Fruit fly (Drosophila melanogaster): ENCODE data around the gene CG13078.

Gene CG13078

dm6 chr2L:19526316-19526715, 37.4 kb upstream of the CG13078 start, which contains the start of the genes Dpm1 and CG10137:
Gene Dpm1, minus strand, starts transcription at chr2L:19526368.
Gene CG10137, plus strand, starts transcription at chr2L:19526686.
- TF ChIP-seq rgr (GFP tag; optimal IDR thresholded peaks at IDR 0.05) = peak; percentile 19
- TF ChIP-seq CrebA (GFP tag; optimal IDR thresholded peaks at IDR 0.05; ENCODE audit: borderline replicate concordance) = no peak
- peak; percentile 51 for TF ChIP-seq Myc (optimal IDR thresholded peaks at IDR 0.05)
- peak; percentile 25 for TF ChIP-seq h (GFP tag; optimal IDR thresholded peaks at IDR 0.05)
- TF ChIP-seq GATAd (GFP tag; optimal IDR thresholded peaks at IDR 0.05) = no peak
- no peak for TF ChIP-seq brk (GFP tag; optimal IDR thresholded peaks at IDR 0.05)
- peak; percentile 30 for TF ChIP-seq sage (GFP tag; optimal IDR thresholded peaks at IDR 0.05)
- no peak for TF ChIP-seq sv (GFP tag; optimal IDR thresholded peaks at IDR 0.05)

DNA sequence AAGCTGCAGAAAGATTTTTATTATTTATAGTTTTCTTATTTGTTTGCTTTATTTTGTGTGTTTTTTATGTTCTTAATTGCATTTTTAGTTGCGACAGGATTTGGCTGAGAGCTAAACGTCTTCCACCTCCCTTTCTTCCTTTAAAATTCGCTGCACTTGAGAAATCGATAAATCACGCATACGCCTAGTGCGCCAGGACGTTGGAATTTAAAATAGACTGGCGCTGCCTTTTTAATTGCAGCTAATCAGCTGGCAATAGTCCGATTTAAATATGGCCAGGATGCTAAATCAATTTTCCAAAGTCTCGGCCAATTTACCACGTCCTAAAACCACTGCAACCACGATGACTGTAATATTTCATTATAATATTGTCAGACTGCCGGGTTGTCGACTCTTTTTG, 36.9 kb upstream of the CG13078 start:
- TF ChIP-seq Dfd (GFP tag; optimal IDR thresholded peaks at IDR 0.05) (no peak), Mio (GFP tag; optimal IDR thresholded peaks at IDR 0.05) (no peak), Hnf4 (GFP tag; optimal IDR thresholded peaks at IDR 0.05) (no peak), HLH106 (tag; optimal IDR thresholded peaks at IDR 0.05) (no peak), Abd-B (GFP tag; optimal IDR thresholded peaks at IDR 0.05) (no peak), ey (GFP tag; optimal IDR thresholded peaks at IDR 0.05) (no peak), CG32264 (GFP tag; optimal IDR thresholded peaks at IDR 0.05) (no peak), OdsH (GFP tag; optimal IDR thresholded peaks at IDR 0.05) (no peak), dmrt93B (GFP tag; optimal IDR thresholded peaks at IDR 0.05) (no peak), Sp1 (GFP tag; optimal IDR thresholded peaks at IDR 0.05) (no peak), dl (GFP tag; optimal IDR thresholded peaks at IDR 0.05; ENCODE audit: insufficient read depth in 1 of 2, partially characterized antibody in 2 of 2) (no peak), N (GFP tag; optimal IDR thresholded peaks at IDR 0.05) (no peak), jim (GFP tag; optimal IDR thresholded peaks at IDR 0.05) (no peak), br (GFP tag; optimal IDR thresholded peaks at IDR 0.05) (no peak), pan (optimal IDR thresholded peaks at IDR 0.05) (no peak), sv (GFP tag; optimal IDR thresholded peaks at IDR 0.05) (no peak)

dm6 chr2L:19528308-19528707, 35.4 kb upstream of the CG13078 start:
- no peak for TF ChIP-seq N (GFP tag; optimal IDR thresholded peaks at IDR 0.05)
- TF ChIP-seq sage (GFP tag; optimal IDR thresholded peaks at IDR 0.05) = no peak
- no peak for TF ChIP-seq pan (optimal IDR thresholded peaks at IDR 0.05)
- peak; percentile 95 for TF ChIP-seq sv (GFP tag; optimal IDR thresholded peaks at IDR 0.05)
- TF ChIP-seq usp (GFP tag; optimal IDR thresholded peaks at IDR 0.05) = no peak
- no peak for TF ChIP-seq Hr78 (GFP tag; optimal IDR thresholded peaks at IDR 0.05)
- TF ChIP-seq Mio (GFP tag; optimal IDR thresholded peaks at IDR 0.05) = peak; percentile 46
- TF ChIP-seq foxo (GFP tag; optimal IDR thresholded peaks at IDR 0.05) = peak; percentile 77 to 98
- TF ChIP-seq brk (GFP tag; optimal IDR thresholded peaks at IDR 0.05) = no peak
- peak; percentile 21 for TF ChIP-seq Hr83 (GFP tag; optimal IDR thresholded peaks at IDR 0.05; ENCODE audit: poor library complexity, severe bottlenecking)
- TF ChIP-seq Rel (GFP tag; optimal IDR thresholded peaks at IDR 0.05) = peak; percentile 80
- no peak for TF ChIP-seq Rel (tag; optimal IDR thresholded peaks at IDR 0.05)
- no peak for TF ChIP-seq Dfd (GFP tag; optimal IDR thresholded peaks at IDR 0.05)
- TF ChIP-seq dsf (GFP tag; optimal IDR thresholded peaks at IDR 0.05; ENCODE audit: borderline replicate concordance) = peak; percentile 25
- no peak for TF ChIP-seq lola (GFP tag; optimal IDR thresholded peaks at IDR 0.05)
- TF ChIP-seq jim (GFP tag; optimal IDR thresholded peaks at IDR 0.05) = no peak
- peak; percentile 90 for TF ChIP-seq psq (GFP tag; optimal IDR thresholded peaks at IDR 0.05)
- no peak for TF ChIP-seq CG9705 (GFP tag; optimal IDR thresholded peaks at IDR 0.05)
- TF ChIP-seq CG32264 (GFP tag; optimal IDR thresholded peaks at IDR 0.05) = peak; percentile 53
- peak; percentile 95 for TF ChIP-seq h (GFP tag; optimal IDR thresholded peaks at IDR 0.05)
- TF ChIP-seq OdsH (GFP tag; optimal IDR thresholded peaks at IDR 0.05) = peak; percentile 94
- peak; percentile 96 for TF ChIP-seq Sp1 (GFP tag; optimal IDR thresholded peaks at IDR 0.05)
- TF ChIP-seq GATAd (GFP tag; optimal IDR thresholded peaks at IDR 0.05) = no peak
- no peak for TF ChIP-seq tai (GFP tag; optimal IDR thresholded peaks at IDR 0.05)
- peak; percentile 93 for TF ChIP-seq br (GFP tag; optimal IDR thresholded peaks at IDR 0.05)
- TF ChIP-seq Vsx2 (GFP tag; optimal IDR thresholded peaks at IDR 0.05; ENCODE audit: partially characterized antibody) = no peak
- TF ChIP-seq Myc (optimal IDR thresholded peaks at IDR 0.05) = no peak
- TF ChIP-seq CrebA (GFP tag; optimal IDR thresholded peaks at IDR 0.05; ENCODE audit: borderline replicate concordance) = no peak
- peak; percentile 98 for TF ChIP-seq fru (GFP tag; optimal IDR thresholded peaks at IDR 0.05)
- peak; percentile 76 for TF ChIP-seq HLH106 (tag; optimal IDR thresholded peaks at IDR 0.05)
- TF ChIP-seq woc (GFP tag; optimal IDR thresholded peaks at IDR 0.05) = peak; percentile 45
- peak; percentile 30 for TF ChIP-seq dmrt93B (GFP tag; optimal IDR thresholded peaks at IDR 0.05)
- no peak for TF ChIP-seq Abd-B (GFP tag; optimal IDR thresholded peaks at IDR 0.05)
- no peak for TF ChIP-seq Hnf4 (GFP tag; optimal IDR thresholded peaks at IDR 0.05)
- peak; percentile 94 for TF ChIP-seq rgr (GFP tag; optimal IDR thresholded peaks at IDR 0.05)
- no peak for TF ChIP-seq Jra (GFP tag; optimal IDR thresholded peaks at IDR 0.05)
- no peak for TF ChIP-seq Dif (GFP tag; optimal IDR thresholded peaks at IDR 0.05; ENCODE audit: partially characterized antibody)
- TF ChIP-seq dl (GFP tag; optimal IDR thresholded peaks at IDR 0.05; ENCODE audit: insufficient read depth in 1 of 2, partially characterized antibody in 2 of 2) = no peak
- peak; percentile 96 for TF ChIP-seq ey (GFP tag; optimal IDR thresholded peaks at IDR 0.05)
